Fruit fly (Drosophila melanogaster) whole organism, pupa: Measurements from ENCODE around the gene TTLL3B.

ENCODE experiments used
- CG10348 ChIP-seq: fragments of 200-800 bp; sonication (Bioruptor generic); IDR thresholded peaks from 2 replicates; pipeline ENCODE4 v1.3.6; 2022; ENCODE audit warnings: missing biosample characterization, missing genetic modification characterization
- CG12605 ChIP-seq: fragments of 200-800 bp; sonication (Bioruptor generic); IDR thresholded peaks from 2 replicates; pipeline ENCODE4 v1.3.6; 2022; ENCODE audit warnings: missing biosample characterization, missing genetic modification characterization
- CG15710 ChIP-seq: fragments of 200-800 bp; sonication (Bioruptor generic); optimal IDR thresholded peaks from 2 replicates; lab custom pipeline; 2018; ENCODE audit warnings: missing biosample characterization, mild to moderate bottlenecking, missing genetic modification characterization, moderate library complexity
- CG32121 ChIP-seq: fragments of 200-800 bp; sonication (Bioruptor generic); IDR thresholded peaks from 2 replicates; pipeline ENCODE4 v1.3.6; 2022; ENCODE audit warnings: missing biosample characterization, missing genetic modification characterization
- CG34367 ChIP-seq: fragments of 200-800 bp; sonication (Bioruptor generic); optimal IDR thresholded peaks from 2 replicates; lab custom pipeline; 2018; ENCODE audit warnings: missing biosample characterization, mild to moderate bottlenecking, missing genetic modification characterization
- CG8159 ChIP-seq: fragments of 200-800 bp; sonication (Bioruptor generic); optimal IDR thresholded peaks from 3 replicates; lab custom pipeline; 2018; ENCODE audit warnings: missing biosample characterization, mild to moderate bottlenecking, missing genetic modification characterization, moderate library complexity
- CG8301 ChIP-seq: fragments of 200-800 bp; sonication (Bioruptor generic); optimal IDR thresholded peaks from 2 replicates; lab custom pipeline; 2018; ENCODE audit warnings: missing biosample characterization, mild to moderate bottlenecking, missing genetic modification characterization
- CG9948 ChIP-seq: fragments of 200-800 bp; sonication (Bioruptor generic); optimal IDR thresholded peaks from 2 replicates; lab custom pipeline; 2018; ENCODE audit warnings: missing biosample characterization, mild to moderate bottlenecking, missing genetic modification characterization, moderate library complexity
- D1 ChIP-seq: fragments of 200-800 bp; sonication (Bioruptor generic); optimal IDR thresholded peaks from 2 replicates; lab custom pipeline; 2018; ENCODE audit warnings: missing biosample characterization, mild to moderate bottlenecking, missing genetic modification characterization, moderate library complexity
- EcR ChIP-seq: fragments of 200-800 bp; sonication (Bioruptor generic); optimal IDR thresholded peaks from 3 replicates; lab custom pipeline; 2019; ENCODE audit warnings: missing biosample characterization, missing genetic modification characterization, mild to moderate bottlenecking, moderate library complexity, missing genetic modification reagents
- Pif1A ChIP-seq: fragments of 200-800 bp; sonication (Bioruptor generic); optimal IDR thresholded peaks from 3 replicates; lab custom pipeline; 2016; ENCODE audit warnings: missing biosample characterization, missing genetic modification characterization
- Snoo ChIP-seq: fragments of 200-800 bp; sonication (Bioruptor generic); optimal IDR thresholded peaks from 3 replicates; lab custom pipeline; 2017; ENCODE audit warnings: missing biosample characterization, mild to moderate bottlenecking, missing genetic modification characterization, inconsistent platforms
- gl ChIP-seq: fragments of 200-800 bp; sonication (Bioruptor generic); optimal IDR thresholded peaks from 2 replicates; lab custom pipeline; 2018; ENCODE audit warnings: missing biosample characterization, mild to moderate bottlenecking, missing genetic modification characterization
- rn ChIP-seq: fragments of 200-800 bp; sonication (Bioruptor generic); IDR thresholded peaks from 2 replicates; pipeline ENCODE4 v1.3.6; 2022; ENCODE audit warnings: missing biosample characterization, missing genetic modification characterization

- TF ChIP-seq CG10348 (GFP tag; lab: Robert Waterston, UW) (no peak), CG32121 (GFP tag; lab: Robert Waterston, UW) (no peak), gl (no peak), rn (no peak), Pif1A (GFP tag; lab: Kevin White, UChicago) (no peak), CG8159 (tag; lab: Kevin White, UChicago) (no peak), CG34367 (tag; lab: Kevin White, UChicago) (no peak), Snoo (tag; lab: Kevin White, UChicago) (no peak), CG12605 (no peak), CG15710 (tag; lab: Kevin White, UChicago) (no peak), EcR (GFP tag; lab: Kevin White, UChicago) (no peak), D1 (no peak), CG9948 (tag; lab: Kevin White, UChicago) (no peak), CG8301 (tag; lab: Kevin White, UChicago) (no peak)
These were observed 15.2 kb upstream of the TTLL3B start, which contains the start of gene Aatf for dm6 chr2L:6717460-6717859.
